Fruit fly (Drosophila melanogaster) whole organism, prepupa: ENCODE measurements around the gene Atac2.

Experiments
- CG1621 ChIP-seq: fragments of 200-800 bp; sonication (Bioruptor generic); optimal IDR thresholded peaks from 3 replicates; lab custom pipeline; 2018; ENCODE audit warnings: missing biosample characterization, mild to moderate bottlenecking, missing genetic modification characterization
- CG8319 ChIP-seq: fragments of 200-800 bp; sonication (Bioruptor generic); optimal IDR thresholded peaks from 3 replicates; lab custom pipeline; 2016; ENCODE audit warnings: missing biosample characterization, missing genetic modification characterization
- Smox ChIP-seq: fragments of 200-800 bp; sonication (Bioruptor generic); optimal IDR thresholded peaks from 3 replicates; lab custom pipeline; 2016; ENCODE audit warnings: missing biosample characterization, missing genetic modification characterization
- dsx ChIP-seq: fragments of 200-800 bp; optimal IDR thresholded peaks from 3 replicates; lab custom pipeline; 2019; ENCODE audit warnings: missing biosample characterization, mild to moderate bottlenecking, missing genetic modification characterization, moderate library complexity; ENCODE audit not compliant: poor library complexity, severe bottlenecking

- TF ChIP-seq dsx (GFP tag; lab: Kevin White, UChicago) (no peak), CG1621 (tag; lab: Kevin White, UChicago) (no peak), Smox (GFP tag; lab: Kevin White, UChicago) (no peak), CG8319 (GFP tag; lab: Kevin White, UChicago) (no peak)
Observed at dm6 chr2L:18561522-18562119, 50.4 kb downstream of the Atac2 start.
